Fruit fly (Drosophila melanogaster): ENCODE measurements around the gene IM33.

IM33 gene

dm6 chr2L:3703260-3703659 is 6.8 kb upstream of the IM33 start, which contains the start of gene CG2816:
Gene CG2816 (plus strand): TSS chr2L:3703659.
- TF ChIP-seq Abd-B (GFP tag; optimal IDR thresholded peaks at IDR 0.05) (no peak), OdsH (GFP tag; optimal IDR thresholded peaks at IDR 0.05) (peak; percentile 95), Mio (GFP tag; optimal IDR thresholded peaks at IDR 0.05) (peak; percentile 85), tai (GFP tag; optimal IDR thresholded peaks at IDR 0.05) (peak; percentile 90), Jra (GFP tag; optimal IDR thresholded peaks at IDR 0.05) (peak; percentile 84), brk (GFP tag; optimal IDR thresholded peaks at IDR 0.05) (peak; percentile 88), pan (optimal IDR thresholded peaks at IDR 0.05) (no peak), jim (GFP tag; optimal IDR thresholded peaks at IDR 0.05) (peak; percentile 25), ey (GFP tag; optimal IDR thresholded peaks at IDR 0.05) (peak; percentile 98), Dfd (GFP tag; optimal IDR thresholded peaks at IDR 0.05) (no peak), dsf (GFP tag; optimal IDR thresholded peaks at IDR 0.05; ENCODE audit: borderline replicate concordance) (peak; percentile 65), sv (GFP tag; optimal IDR thresholded peaks at IDR 0.05) (no peak), sage (GFP tag; optimal IDR thresholded peaks at IDR 0.05) (peak; percentile 58), h (GFP tag; optimal IDR thresholded peaks at IDR 0.05) (peak; percentile 97), Rel (GFP tag; optimal IDR thresholded peaks at IDR 0.05) (peak; percentile 39), Rel (tag; optimal IDR thresholded peaks at IDR 0.05) (peak; percentile 74), woc (GFP tag; optimal IDR thresholded peaks at IDR 0.05) (peak; percentile 81), CrebA (GFP tag; optimal IDR thresholded peaks at IDR 0.05; ENCODE audit: borderline replicate concordance) (no peak), psq (GFP tag; optimal IDR thresholded peaks at IDR 0.05) (peak; percentile 85), rgr (GFP tag; optimal IDR thresholded peaks at IDR 0.05) (peak; percentile 95), Sp1 (GFP tag; optimal IDR thresholded peaks at IDR 0.05) (peak; percentile 92), usp (GFP tag; optimal IDR thresholded peaks at IDR 0.05) (no peak), Vsx2 (GFP tag; optimal IDR thresholded peaks at IDR 0.05; ENCODE audit: partially characterized antibody) (no peak), N (GFP tag; optimal IDR thresholded peaks at IDR 0.05) (no peak), GATAd (GFP tag; optimal IDR thresholded peaks at IDR 0.05) (peak; percentile 88), dmrt93B (GFP tag; optimal IDR thresholded peaks at IDR 0.05) (peak; percentile 84), Hnf4 (GFP tag; optimal IDR thresholded peaks at IDR 0.05) (peak; percentile 93), HLH106 (tag; optimal IDR thresholded peaks at IDR 0.05) (peak; percentile 96), CG9705 (GFP tag; optimal IDR thresholded peaks at IDR 0.05) (peak; percentile 90), dl (GFP tag; optimal IDR thresholded peaks at IDR 0.05; ENCODE audit: insufficient read depth in 1 of 2, partially characterized antibody in 2 of 2) (no peak), Hr78 (GFP tag; optimal IDR thresholded peaks at IDR 0.05) (no peak), br (GFP tag; optimal IDR thresholded peaks at IDR 0.05) (peak; percentile 93), CG32264 (GFP tag; optimal IDR thresholded peaks at IDR 0.05) (peak; percentile 84), fru (GFP tag; optimal IDR thresholded peaks at IDR 0.05) (peak; percentile 95), Myc (optimal IDR thresholded peaks at IDR 0.05) (peak; percentile 30), Hr83 (GFP tag; optimal IDR thresholded peaks at IDR 0.05; ENCODE audit: poor library complexity, severe bottlenecking) (no peak), foxo (GFP tag; optimal IDR thresholded peaks at IDR 0.05) (peak; percentile 78 to 94)

DNA sequence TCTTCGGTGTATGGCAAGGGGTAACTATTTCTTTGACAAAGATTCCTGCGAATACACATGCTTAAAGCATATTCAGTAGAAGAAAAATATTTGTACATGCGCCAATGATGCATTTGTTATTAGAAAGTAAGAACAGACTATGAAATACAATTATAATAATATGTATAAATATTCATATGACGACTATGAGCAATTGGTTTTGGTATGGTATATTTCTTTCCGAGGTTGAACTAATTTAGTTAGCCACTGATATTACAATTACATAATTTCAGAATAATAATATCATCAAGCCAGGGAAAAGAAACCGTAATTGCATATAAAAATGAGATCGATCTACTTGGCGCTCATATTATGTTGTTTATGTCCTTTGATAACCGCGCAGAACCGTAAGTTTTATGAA is 5.1 kb upstream of the IM33 start, which contains the start of gene CG43145:
Gene CG43145 (plus strand): TSS at position 301 of the 400 bp plus-strand sequence.
- no peak for TF ChIP-seq Rel (GFP tag; optimal IDR thresholded peaks at IDR 0.05)
- no peak for TF ChIP-seq Rel (tag; optimal IDR thresholded peaks at IDR 0.05)
- no peak for TF ChIP-seq CG9705 (GFP tag; optimal IDR thresholded peaks at IDR 0.05)
- TF ChIP-seq dmrt93B (GFP tag; optimal IDR thresholded peaks at IDR 0.05) = no peak
- TF ChIP-seq Vsx2 (GFP tag; optimal IDR thresholded peaks at IDR 0.05; ENCODE audit: partially characterized antibody) = no peak
- TF ChIP-seq Hnf4 (GFP tag; optimal IDR thresholded peaks at IDR 0.05) = no peak
- no peak for TF ChIP-seq dl (GFP tag; optimal IDR thresholded peaks at IDR 0.05; ENCODE audit: insufficient read depth in 1 of 2, partially characterized antibody in 2 of 2)
- no peak for TF ChIP-seq Sp1 (GFP tag; optimal IDR thresholded peaks at IDR 0.05)
- TF ChIP-seq pan (optimal IDR thresholded peaks at IDR 0.05) = no peak
- TF ChIP-seq N (GFP tag; optimal IDR thresholded peaks at IDR 0.05) = no peak
- TF ChIP-seq usp (GFP tag; optimal IDR thresholded peaks at IDR 0.05) = no peak
- TF ChIP-seq fru (GFP tag; optimal IDR thresholded peaks at IDR 0.05) = no peak
- TF ChIP-seq brk (GFP tag; optimal IDR thresholded peaks at IDR 0.05) = no peak
- TF ChIP-seq ey (GFP tag; optimal IDR thresholded peaks at IDR 0.05) = no peak

DNA sequence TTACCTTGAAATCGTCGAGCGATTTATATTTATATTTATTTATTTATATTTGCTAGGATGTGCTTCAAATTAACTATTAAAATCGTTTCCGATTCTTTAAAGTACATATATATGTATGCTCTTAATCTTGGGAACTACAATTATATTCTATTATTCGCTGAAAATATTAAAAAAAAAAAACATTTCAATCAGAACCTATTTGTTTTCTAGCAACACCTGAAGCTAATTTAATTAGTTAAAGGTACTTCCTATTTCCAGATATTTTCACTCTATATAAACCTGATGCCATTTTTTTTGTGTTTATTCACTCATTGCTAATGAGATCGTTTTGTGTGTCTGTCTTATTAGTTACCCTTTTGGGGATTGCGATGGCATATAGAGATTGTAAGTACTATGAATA is 4.5 kb upstream of the IM33 start, which contains the start of gene CG42467:
Gene CG42467 (plus strand): TSS at position 301 of the 400 bp plus-strand sequence.
- TF ChIP-seq Hr78 (GFP tag; optimal IDR thresholded peaks at IDR 0.05) (no peak), lola (GFP tag; optimal IDR thresholded peaks at IDR 0.05) (no peak), GATAd (GFP tag; optimal IDR thresholded peaks at IDR 0.05) (no peak), h (GFP tag; optimal IDR thresholded peaks at IDR 0.05) (no peak), woc (GFP tag; optimal IDR thresholded peaks at IDR 0.05) (no peak), sage (GFP tag; optimal IDR thresholded peaks at IDR 0.05) (no peak)

Data from whole organism, wandering third instar larva.